Worm (Caenorhabditis elegans) whole organism, late embryonic: ENCODE measurements around the gene F14E5.8.

Source experiments
- C08G9.2 ChIP-seq: sonication (generic microtip); optimal IDR thresholded peaks from 2 replicates; lab custom pipeline; 2016; ENCODE audit warnings: mild to moderate bottlenecking, missing genetic modification characterization, moderate library complexity, missing compliant biosample characterization
- Y22D7AL.16 ChIP-seq: sonication (generic microtip); optimal IDR thresholded peaks from 2 replicates; lab custom pipeline; 2016; ENCODE audit warnings: missing genetic modification characterization, missing compliant biosample characterization
- ceh-14 ChIP-seq: sonication (generic microtip); optimal IDR thresholded peaks from 2 replicates; lab custom pipeline; 2016; ENCODE audit warnings: missing genotype, missing genetic modification characterization, missing compliant biosample characterization
- ceh-18 ChIP-seq: sonication (generic microtip); optimal IDR thresholded peaks from 2 replicates; lab custom pipeline; 2016; ENCODE audit warnings: missing genetic modification characterization, missing compliant biosample characterization
- ceh-19 ChIP-seq: fragments of 200-800 bp; sonication (Bioruptor generic); optimal IDR thresholded peaks from 2 replicates; lab custom pipeline; 2018; ENCODE audit warnings: mild to moderate bottlenecking, missing genetic modification characterization, missing compliant biosample characterization
- ceh-30 ChIP-seq: fragments of 150-350 bp; optimal IDR thresholded peaks from 2 replicates; lab custom pipeline; 2014; ENCODE audit warnings: missing biosample characterization, missing genetic modification characterization
- ceh-34 ChIP-seq: sonication (generic microtip); optimal IDR thresholded peaks from 2 replicates; lab custom pipeline; 2016; ENCODE audit warnings: mild to moderate bottlenecking, missing genetic modification characterization, missing compliant biosample characterization
- ceh-45 ChIP-seq: fragments of 200-800 bp; sonication (Bioruptor generic); IDR thresholded peaks from 2 replicates; pipeline ENCODE4 v1.3.6; 2022; ENCODE audit warnings: missing genetic modification reagents, missing genetic modification characterization, missing compliant biosample characterization
- ceh-48 ChIP-seq: sonication (generic microtip); optimal IDR thresholded peaks from 2 replicates; lab custom pipeline; 2016; ENCODE audit warnings: missing genetic modification characterization, inconsistent platforms, missing compliant biosample characterization
- che-1 ChIP-seq: sonication (generic microtip); optimal IDR thresholded peaks from 2 replicates; lab custom pipeline; 2016; ENCODE audit warnings: mild to moderate bottlenecking, missing genetic modification characterization, missing compliant biosample characterization
- dmd-4 ChIP-seq: sonication (generic microtip); optimal IDR thresholded peaks from 2 replicates; lab custom pipeline; 2016; ENCODE audit warnings: borderline replicate concordance, missing genetic modification characterization, missing compliant biosample characterization
- elt-2 ChIP-seq: sonication (generic microtip); optimal IDR thresholded peaks from 2 replicates; lab custom pipeline; 2016; ENCODE audit warnings: missing genetic modification reagents, missing genetic modification characterization, missing compliant biosample characterization
- elt-4 ChIP-seq: sonication (generic microtip); optimal IDR thresholded peaks from 2 replicates; lab custom pipeline; 2016; ENCODE audit warnings: missing genetic modification characterization, missing compliant biosample characterization
- ets-4 ChIP-seq: sonication (generic microtip); optimal IDR thresholded peaks from 2 replicates; lab custom pipeline; 2016; ENCODE audit warnings: missing genetic modification characterization, missing compliant biosample characterization
- gmeb-2 ChIP-seq: sonication (generic microtip); optimal IDR thresholded peaks from 2 replicates; lab custom pipeline; 2016; ENCODE audit warnings: missing genetic modification characterization, inconsistent platforms, missing compliant biosample characterization
- hlh-15 ChIP-seq: sonication (generic microtip); optimal IDR thresholded peaks from 2 replicates; lab custom pipeline; 2016; ENCODE audit warnings: missing genetic modification characterization, missing compliant biosample characterization
- hlh-30 ChIP-seq: sonication (generic microtip); optimal IDR thresholded peaks from 2 replicates; lab custom pipeline; 2017; ENCODE audit warnings: antibody characterized with exemption, missing genetic modification characterization, missing compliant biosample characterization; ENCODE audit not compliant: insufficient read depth
- hlh-8 ChIP-seq: sonication (generic microtip); optimal IDR thresholded peaks from 2 replicates; lab custom pipeline; 2016; ENCODE audit warnings: missing genotype, missing genetic modification characterization, missing compliant biosample characterization
- lim-6 ChIP-seq: sonication (generic microtip); optimal IDR thresholded peaks from 2 replicates; lab custom pipeline; 2016; ENCODE audit warnings: missing genetic modification characterization, missing compliant biosample characterization
- lin-11 ChIP-seq: fragments of 200-800 bp; sonication (Bioruptor generic); optimal IDR thresholded peaks from 2 replicates; lab custom pipeline; 2018; ENCODE audit warnings: mild to moderate bottlenecking, missing genetic modification characterization, missing compliant biosample characterization
- madf-2 ChIP-seq: sonication (generic microtip); optimal IDR thresholded peaks from 2 replicates; lab custom pipeline; 2017; ENCODE audit warnings: missing genetic modification characterization, missing compliant biosample characterization
- nfya-1 ChIP-seq: sonication (generic microtip); optimal IDR thresholded peaks from 2 replicates; lab custom pipeline; 2017; ENCODE audit warnings: missing genetic modification characterization, mild to moderate bottlenecking, missing compliant biosample characterization, antibody characterized with exemption, moderate library complexity
- nhr-11 ChIP-seq: fragments of 150-350 bp; optimal IDR thresholded peaks from 2 replicates; lab custom pipeline; 2014; ENCODE audit warnings: missing biosample characterization, missing genetic modification characterization
- odd-2 ChIP-seq: sonication (generic microtip); optimal IDR thresholded peaks from 2 replicates; lab custom pipeline; 2017; ENCODE audit warnings: antibody characterized with exemption, mild to moderate bottlenecking, missing genetic modification characterization, missing compliant biosample characterization
- pat-9 ChIP-seq: fragments of 200-800 bp; sonication (Bioruptor generic); optimal IDR thresholded peaks from 2 replicates; lab custom pipeline; 2018; ENCODE audit warnings: mild to moderate bottlenecking, missing genetic modification characterization, moderate library complexity, missing compliant biosample characterization
- pax-1 ChIP-seq: fragments of 150-350 bp; optimal IDR thresholded peaks from 2 replicates; lab custom pipeline; 2014; ENCODE audit warnings: missing biosample characterization, missing genetic modification characterization
- pha-2 ChIP-seq: sonication (generic microtip); optimal IDR thresholded peaks from 2 replicates; lab custom pipeline; 2017; ENCODE audit warnings: mild to moderate bottlenecking, missing genetic modification characterization, missing compliant biosample characterization
- pha-4 ChIP-seq: fragments of 150-350 bp; optimal IDR thresholded peaks from 2 replicates; lab custom pipeline; 2018; ENCODE audit warnings: missing biosample characterization, missing genetic modification reagents, missing genetic modification characterization
- pros-1 ChIP-seq: fragments of 150-350 bp; optimal IDR thresholded peaks from 2 replicates; lab custom pipeline; 2014; ENCODE audit warnings: missing biosample characterization, missing genetic modification reagents, missing genetic modification characterization
- ref-2 ChIP-seq: sonication (generic microtip); optimal IDR thresholded peaks from 2 replicates; lab custom pipeline; 2016; ENCODE audit warnings: missing genetic modification characterization, missing compliant biosample characterization
- sdc-2 ChIP-seq: sonication (generic microtip); optimal IDR thresholded peaks from 2 replicates; lab custom pipeline; 2016; ENCODE audit warnings: missing genotype, missing genetic modification characterization, missing compliant biosample characterization
- syd-9 ChIP-seq: sonication (generic microtip); optimal IDR thresholded peaks from 2 replicates; lab custom pipeline; 2016; ENCODE audit warnings: mild to moderate bottlenecking, missing genetic modification characterization, moderate library complexity, missing compliant biosample characterization
- tbx-2 ChIP-seq: sonication (generic microtip); optimal IDR thresholded peaks from 2 replicates; lab custom pipeline; 2016; ENCODE audit warnings: missing genetic modification characterization, missing compliant biosample characterization
- unc-42 ChIP-seq: sonication (generic microtip); optimal IDR thresholded peaks from 2 replicates; lab custom pipeline; 2016; ENCODE audit warnings: missing genotype, missing genetic modification characterization, missing compliant biosample characterization
- unc-55 ChIP-seq: sonication (generic microtip); optimal IDR thresholded peaks from 2 replicates; lab custom pipeline; 2017; ENCODE audit warnings: missing biosample characterization, missing genetic modification reagents, missing genetic modification characterization
- unc-86 ChIP-seq: sonication (generic microtip); optimal IDR thresholded peaks from 2 replicates; lab custom pipeline; 2016; ENCODE audit warnings: missing genetic modification characterization, missing compliant biosample characterization

The F14E5.8 gene

ce11 chrII:8454513-8454912 lies 34.6 kb downstream of the F14E5.8 start, which contains the start of gene F22B5.5:
F22B5.5 (minus strand) TSS chrII:8454613.
- TF ChIP-seq ceh-30 (tag; lab: Kevin White, UChicago) (no peak), unc-55 (GFP tag; lab: Kevin White, UChicago) (no peak), ceh-18 (tag; lab: Kevin White, UChicago) (no peak), gmeb-2 (no peak), odd-2 (tag; lab: Kevin White, UChicago) (no peak), tbx-2 (tag; lab: Kevin White, UChicago) (no peak), ceh-34 (tag; lab: Kevin White, UChicago) (no peak)

DNA sequence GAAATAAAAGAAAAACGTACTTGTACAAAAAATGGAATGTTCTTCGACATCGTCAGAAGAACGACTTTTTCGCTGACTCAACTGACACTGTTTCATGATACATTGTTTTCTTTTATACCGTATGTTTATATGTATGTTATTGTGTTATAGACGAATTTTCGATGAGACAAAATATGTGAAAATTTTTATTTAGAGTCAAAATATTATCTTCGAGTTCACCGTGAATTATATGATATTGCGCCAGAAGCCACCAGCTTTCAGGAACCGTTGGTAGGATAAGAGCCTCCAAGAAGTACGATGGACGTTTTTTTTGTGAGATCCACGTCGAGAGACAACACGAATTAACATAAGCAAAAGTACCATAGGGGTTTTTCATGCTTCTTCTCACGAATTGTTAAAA lies 36.2 kb downstream of the F14E5.8 start, which contains the start of gene F22B5.6:
Gene F22B5.6, minus strand, starts transcription at position 101 of the 400 bp plus-strand sequence.
- TF ChIP-seq ceh-19 (GFP tag; lab: Kevin White, UChicago): no peak
- TF ChIP-seq, all 69 proteins: peak for 0

DNA sequence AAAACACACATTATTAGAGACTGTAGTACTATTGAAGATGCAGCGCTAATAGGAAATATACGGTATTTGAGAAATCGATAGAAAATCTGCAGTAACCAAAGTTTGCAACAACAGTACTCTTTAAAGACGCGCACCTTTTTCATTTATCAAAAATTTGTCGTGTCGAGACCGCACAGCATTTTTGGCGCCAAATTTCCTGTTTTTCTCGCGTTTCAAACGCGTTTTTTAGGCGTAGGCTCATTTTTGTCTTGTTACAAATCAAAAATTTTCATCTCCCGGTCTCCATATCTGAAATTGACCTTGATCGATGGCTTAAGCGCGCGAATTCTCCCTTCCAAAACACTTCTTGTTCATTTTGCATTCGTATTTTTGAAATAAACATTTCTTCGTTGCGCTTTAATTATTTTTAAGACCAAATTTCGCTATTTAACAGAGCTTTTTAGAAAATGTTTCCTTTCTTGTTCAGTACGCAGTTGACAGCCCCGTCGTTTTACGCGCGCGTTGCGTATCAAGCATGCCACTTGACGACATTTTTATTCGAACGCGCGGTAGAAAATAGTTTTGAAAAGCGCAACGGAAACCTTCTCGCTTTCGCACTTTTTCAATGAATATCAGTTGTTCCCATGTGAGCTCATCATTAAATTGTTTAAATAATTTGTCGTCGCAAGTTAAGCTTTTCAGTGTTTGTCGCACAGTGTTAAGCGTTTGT lies 36.9 kb downstream of the F14E5.8 start:
- TF ChIP-seq dmd-4 (no peak), hlh-30 (tag; lab: Kevin White, UChicago) (no peak), nhr-11 (tag; lab: Kevin White, UChicago) (no peak), unc-86 (tag; lab: Kevin White, UChicago) (no peak), syd-9 (no peak), gmeb-2 (no peak), lim-6 (no peak), elt-4 (tag; lab: Kevin White, UChicago) (no peak), sdc-2 (tag; lab: Kevin White, UChicago) (no peak), ets-4 (tag; lab: Kevin White, UChicago) (no peak), pax-1 (no peak), lin-11 (no peak), Y22D7AL.16 (no peak), nfya-1 (no peak), ref-2 (tag; lab: Kevin White, UChicago) (no peak), che-1 (tag; lab: Kevin White, UChicago) (no peak), pha-2 (no peak)
- TF ChIP-seq, all 69 proteins: peak for 0

- TF ChIP-seq ets-4 (tag; lab: Kevin White, UChicago): no peak
- TF ChIP-seq hlh-30 (tag; lab: Kevin White, UChicago): peak; percentile 16
- no peak for TF ChIP-seq C08G9.2
- peak; percentile 43 for TF ChIP-seq ceh-48
- TF ChIP-seq, all 69 proteins: peak for 2
These were observed 37.5 kb downstream of the F14E5.8 start, which contains the start of gene zyg-9 for ce11 chrII:8457438-8457837. zyg-9 (plus strand) TSS chrII:8457818.

ce11 chrII:8464448-8464898 lies 44.6 kb downstream of the F14E5.8 start, which contains the start of gene fars-3:
fars-3 (plus strand) TSS chrII:8464848.
- TF ChIP-seq ceh-14 (tag; lab: Kevin White, UChicago) (no peak), unc-42 (peak; percentile 24)

DNA sequence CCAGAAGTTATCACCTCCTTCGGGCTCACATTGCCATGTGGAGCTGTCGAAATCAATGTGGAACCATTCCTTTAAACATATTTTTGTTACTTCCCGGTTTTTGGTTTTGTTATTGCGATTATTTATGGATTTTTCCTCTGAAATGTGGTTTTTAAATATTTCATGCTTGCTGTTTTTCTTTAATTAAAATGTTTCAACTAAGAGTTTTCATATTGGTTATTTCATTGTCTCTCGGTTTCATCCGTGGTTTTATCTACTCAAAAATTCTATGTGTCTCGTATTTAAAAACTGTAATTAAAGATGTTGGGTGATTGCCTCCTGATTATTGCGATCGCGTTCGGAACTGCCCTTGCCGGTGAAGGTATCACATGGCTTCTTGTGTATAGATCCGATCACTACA lies 47.0 kb downstream of the F14E5.8 start, which contains the start of gene F22B5.10:
Gene F22B5.10, plus strand, starts transcription at position 301 of the 400 bp plus-strand sequence.
- TF ChIP-seq ceh-45 (GFP tag; lab: Robert Waterston, UW) (no peak), hlh-15 (no peak), ceh-18 (tag; lab: Kevin White, UChicago) (no peak), madf-2 (tag; lab: Kevin White, UChicago) (no peak), lin-11 (no peak), pha-4 (tag; lab: Kevin White, UChicago) (no peak), nfya-1 (no peak), hlh-8 (tag; lab: Kevin White, UChicago) (no peak), sdc-2 (tag; lab: Kevin White, UChicago) (no peak), gmeb-2 (no peak), elt-2 (tag; lab: Kevin White, UChicago) (no peak), pros-1 (tag; lab: Kevin White, UChicago) (no peak), pat-9 (no peak)
